Worm (Caenorhabditis elegans): Measurements from ENCODE around the gene magu-4.

The magu-4 gene

ce11 chrIV:10059175-10059574, 49.6 kb downstream of the magu-4 start:
- peak; percentile 41 for TF ChIP-seq nhr-77 (tag; optimal IDR thresholded peaks at IDR 0.05)
- no peak for TF ChIP-seq nhr-42 (GFP tag; IDR thresholded peaks at IDR 0.05)
- TF ChIP-seq ceh-82 (tag; optimal IDR thresholded peaks at IDR 0.05): no peak
- TF ChIP-seq hlh-11 (tag; optimal IDR thresholded peaks at IDR 0.05): peak; percentile 80
- no peak for TF ChIP-seq lin-39 (tag; optimal IDR thresholded peaks at IDR 0.05)
- TF ChIP-seq aha-1 (tag): peak; percentile 87
- TF ChIP-seq Y5F2A.4 (GFP tag; optimal IDR thresholded peaks at IDR 0.05): no peak
- no peak for TF ChIP-seq lim-7 (GFP tag; IDR thresholded peaks at IDR 0.05)
- no peak for TF ChIP-seq R02D3.7 (tag; optimal IDR thresholded peaks at IDR 0.05)
- no peak for TF ChIP-seq mdt-29 (GFP tag; IDR thresholded peaks at IDR 0.05)
- TF ChIP-seq T20F7.1 (GFP tag; optimal IDR thresholded peaks at IDR 0.05): peak; percentile 21
- TF ChIP-seq unc-62 (GFP tag; optimal IDR thresholded peaks at IDR 0.05 in 1 of 2): no peak
- no peak for TF ChIP-seq unc-62 (tag; optimal IDR thresholded peaks at IDR 0.05)
- TF ChIP-seq duxl-1 (tag; optimal IDR thresholded peaks at IDR 0.05; ENCODE audit: poor library complexity): no peak
- peak; percentile 90 for TF ChIP-seq dmd-6 (GFP tag; IDR thresholded peaks at IDR 0.05)
- TF ChIP-seq lin-13 (GFP tag; optimal IDR thresholded peaks at IDR 0.05): no peak
- TF ChIP-seq lin-38 (GFP tag; IDR thresholded peaks at IDR 0.05): peak; percentile 19; the same call in 1 of the 2 replicates
- peak in 1 of 2 experiments; percentile 1 for TF ChIP-seq lsy-2 (tag; optimal IDR thresholded peaks at IDR 0.05)
- TF ChIP-seq pha-4 (GFP tag; IDR thresholded peaks at IDR 0.05): 0 out of 2 replicates have a peak, but pooled peaks have one; percentile 16
- no peak for TF ChIP-seq pha-4 (tag; optimal IDR thresholded peaks at IDR 0.05)
- TF ChIP-seq lin-15B (tag; optimal IDR thresholded peaks at IDR 0.05): no peak
- 0 out of 2 replicates have a peak, but pooled peaks have one; percentile 22 for TF ChIP-seq mxl-2 (GFP tag; conservative IDR thresholded peaks at IDR 0.05)
- no peak for TF ChIP-seq daf-12 (tag; optimal IDR thresholded peaks at IDR 0.05)
- TF ChIP-seq pqm-1 (tag; optimal IDR thresholded peaks at IDR 0.05): peak; percentile 91
- no peak for TF ChIP-seq Y48G9A.11 (GFP tag; IDR thresholded peaks at IDR 0.05)
- TF ChIP-seq zfp-3 (GFP tag; conservative IDR thresholded peaks at IDR 0.05): no peak
- TF ChIP-seq tra-1 (GFP tag; IDR thresholded peaks at IDR 0.05): peak; percentile 63; the same call in 1 of the 2 replicates
- TF ChIP-seq nhr-48 (tag; optimal IDR thresholded peaks at IDR 0.05): peak; percentile 43
- TF ChIP-seq hmg-1.1 (GFP tag; IDR thresholded peaks at IDR 0.05): no peak
- TF ChIP-seq ZK337.2 (GFP tag; IDR thresholded peaks at IDR 0.05): no peak
- TF ChIP-seq cey-2 (tag; optimal IDR thresholded peaks at IDR 0.05; ENCODE audit: borderline replicate concordance, insufficient read depth): no peak
- TF ChIP-seq mxl-3 (GFP tag; optimal IDR thresholded peaks at IDR 0.05): no peak
- no peak for TF ChIP-seq ceh-44 (GFP tag; IDR thresholded peaks at IDR 0.05)
- TF ChIP-seq nhr-237 (tag; optimal IDR thresholded peaks at IDR 0.05): no peak
- TF ChIP-seq saeg-2 (GFP tag; IDR thresholded peaks at IDR 0.05): 0 out of 2 replicates have a peak, but pooled peaks have one; percentile 19
- peak in 1 of 2 experiments; percentile 47 for TF ChIP-seq mdl-1 (tag; optimal IDR thresholded peaks at IDR 0.05)
- TF ChIP-seq zip-2 (tag; optimal IDR thresholded peaks at IDR 0.05): no peak
- TF ChIP-seq nhr-28 (tag; optimal IDR thresholded peaks at IDR 0.05): peak; percentile 57
- TF ChIP-seq egl-27 (tag; optimal IDR thresholded peaks at IDR 0.05): no peak
- no peak for TF ChIP-seq set-16 (GFP tag; IDR thresholded peaks at IDR 0.05)
- TF ChIP-seq F49E8.2 (tag; optimal IDR thresholded peaks at IDR 0.05; ENCODE audit: borderline replicate concordance): no peak
- peak; percentile 31 for TF ChIP-seq nhr-102 (tag; optimal IDR thresholded peaks at IDR 0.05)
- TF ChIP-seq rbr-2 (tag; optimal IDR thresholded peaks at IDR 0.05): no peak
- no peak for TF ChIP-seq Y75B8A.6 (GFP tag; IDR thresholded peaks at IDR 0.05)
- TF ChIP-seq nhr-41 (GFP tag; IDR thresholded peaks at IDR 0.05): no peak
- no peak for TF ChIP-seq ceh-20 (GFP tag; IDR thresholded peaks at IDR 0.05)
- no peak for TF ChIP-seq jun-1 (tag; optimal IDR thresholded peaks at IDR 0.05)
- peak in 1 of 2 experiments; percentile 38 for TF ChIP-seq daf-16 (GFP tag; optimal IDR thresholded peaks at IDR 0.05)
- peak; percentile 88 for TF ChIP-seq daf-16 (tag; optimal IDR thresholded peaks at IDR 0.05)
- peak; percentile 44 for TF ChIP-seq hlh-30 (tag; optimal IDR thresholded peaks at IDR 0.05; ENCODE audit: insufficient read depth)
- peak; percentile 65; the same call in 1 of the 2 replicates for TF ChIP-seq php-3 (GFP tag; IDR thresholded peaks at IDR 0.05)
- TF ChIP-seq vab-7 (GFP tag; IDR thresholded peaks at IDR 0.05): no peak
